Worm (Caenorhabditis elegans) whole organism, young adult: ENCODE measurements around the gene B0416.10.

Experiments used
- B0019.2 ChIP-seq: fragments of 200-800 bp; sonication (Bioruptor generic); conservative IDR thresholded peaks from 2 replicates; pipeline ENCODE4 v1.3.6; 2022; ENCODE audit warnings: missing genetic modification reagents, missing genetic modification characterization, missing compliant biosample characterization
- B0261.1 ChIP-seq: sonication (generic microtip); optimal IDR thresholded peaks from 2 replicates; lab custom pipeline; 2016; ENCODE audit warnings: mild to moderate bottlenecking, missing genetic modification characterization, moderate library complexity, missing compliant biosample characterization
- F10E7.11 ChIP-seq: sonication (generic microtip); optimal IDR thresholded peaks from 2 replicates; lab custom pipeline; 2017; ENCODE audit warnings: mild to moderate bottlenecking, missing genetic modification characterization, moderate library complexity, missing compliant biosample characterization
- F33H1.4 ChIP-seq: fragments of 200-800 bp; sonication (Bioruptor generic); IDR thresholded peaks from 2 replicates; pipeline ENCODE4 v1.3.6; 2022; ENCODE audit warnings: missing genetic modification reagents, missing genetic modification characterization, missing compliant biosample characterization
- F52B5.7 ChIP-seq: sonication (generic microtip); optimal IDR thresholded peaks from 2 replicates; lab custom pipeline; 2016; ENCODE audit warnings: mild to moderate bottlenecking, missing genetic modification characterization, missing compliant biosample characterization
- F57A8.1 ChIP-seq: fragments of 200-800 bp; sonication (Bioruptor generic); optimal IDR thresholded peaks from 2 replicates; lab custom pipeline; 2018; ENCODE audit warnings: mild to moderate bottlenecking, missing genetic modification characterization, moderate library complexity, missing compliant biosample characterization
- K12H6.12 ChIP-seq: fragments of 200-800 bp; sonication (Bioruptor generic); optimal IDR thresholded peaks from 2 replicates; lab custom pipeline; 2018; ENCODE audit warnings: mild to moderate bottlenecking, missing genetic modification characterization, missing compliant biosample characterization
- T07F8.4 ChIP-seq: sonication (generic microtip); optimal IDR thresholded peaks from 2 replicates; lab custom pipeline; 2016; ENCODE audit warnings: mild to moderate bottlenecking, missing genetic modification characterization, moderate library complexity, missing compliant biosample characterization
- Y53F4B.3 ChIP-seq: fragments of 200-800 bp; sonication (Bioruptor generic); IDR thresholded peaks from 2 replicates; pipeline ENCODE4 v1.3.6; 2022; ENCODE audit warnings: missing genetic modification reagents, missing genetic modification characterization, missing compliant biosample characterization
- Y56A3A.18 ChIP-seq: fragments of 200-800 bp; sonication (Bioruptor generic); IDR thresholded peaks from 2 replicates; pipeline ENCODE4 v1.3.6; 2022; ENCODE audit warnings: missing genetic modification reagents, missing genetic modification characterization, missing compliant biosample characterization
- Y67H2A.10 ChIP-seq: fragments of 200-800 bp; sonication (Bioruptor generic); conservative IDR thresholded peaks from 2 replicates; pipeline ENCODE4 v1.3.6; 2022; ENCODE audit warnings: missing genetic modification reagents, missing genetic modification characterization, missing compliant biosample characterization
- Y95B8A.8 ChIP-seq: fragments of 200-800 bp; sonication (Bioruptor generic); IDR thresholded peaks from 2 replicates; pipeline ENCODE4 v1.3.6; 2022; ENCODE audit warnings: missing genetic modification reagents, missing genetic modification characterization, missing compliant biosample characterization
- akir-1 ChIP-seq: fragments of 200-800 bp; sonication (Bioruptor generic); optimal IDR thresholded peaks from 2 replicates; lab custom pipeline; 2018; ENCODE audit warnings: mild to moderate bottlenecking, missing genetic modification characterization, moderate library complexity, missing compliant biosample characterization
- atf-7 ChIP-seq: sonication (generic microtip); optimal IDR thresholded peaks from 2 replicates; lab custom pipeline; 2017; ENCODE audit warnings: mild to moderate bottlenecking, missing genetic modification characterization, missing compliant biosample characterization
- athp-1 ChIP-seq: sonication (generic microtip); optimal IDR thresholded peaks from 2 replicates; lab custom pipeline; 2017; ENCODE audit warnings: mild to moderate bottlenecking, missing genetic modification characterization, missing compliant biosample characterization
- attf-6 ChIP-seq: fragments of 200-800 bp; sonication (Bioruptor generic); IDR thresholded peaks from 2 replicates; pipeline ENCODE4 v1.3.6; 2022; ENCODE audit warnings: missing genetic modification reagents, missing genetic modification characterization, missing compliant biosample characterization
- bed-1 ChIP-seq: fragments of 200-800 bp; sonication (Bioruptor generic); IDR thresholded peaks from 2 replicates; pipeline ENCODE4 v1.3.6; 2022; ENCODE audit warnings: missing genetic modification reagents, missing genetic modification characterization, missing compliant biosample characterization
- ceh-100 ChIP-seq: fragments of 200-800 bp; sonication (Bioruptor generic); IDR thresholded peaks from 2 replicates; pipeline ENCODE4 v1.3.6; 2022; ENCODE audit warnings: missing genetic modification reagents, missing genetic modification characterization, missing compliant biosample characterization
- ceh-58 ChIP-seq: fragments of 200-800 bp; sonication (Bioruptor generic); IDR thresholded peaks from 2 replicates; pipeline ENCODE4 v1.3.6; 2022; ENCODE audit warnings: missing genetic modification characterization, missing compliant biosample characterization
- ceh-79 ChIP-seq: sonication (generic microtip); optimal IDR thresholded peaks from 2 replicates; lab custom pipeline; 2017; ENCODE audit warnings: mild to moderate bottlenecking, missing genetic modification characterization, missing compliant biosample characterization
- die-1 ChIP-seq: sonication (generic microtip); optimal IDR thresholded peaks from 2 replicates; lab custom pipeline; 2016; ENCODE audit warnings: missing genotype, mild to moderate bottlenecking, missing genetic modification characterization, missing compliant biosample characterization
- egl-18 ChIP-seq: fragments of 200-800 bp; sonication (Bioruptor generic); IDR thresholded peaks from 2 replicates; pipeline ENCODE4 v1.3.6; 2022; ENCODE audit warnings: missing genetic modification reagents, missing genetic modification characterization, missing compliant biosample characterization
- fkh-3 ChIP-seq: sonication (generic microtip); optimal IDR thresholded peaks from 2 replicates; lab custom pipeline; 2016; ENCODE audit warnings: mild to moderate bottlenecking, missing genetic modification characterization, missing compliant biosample characterization
- him-1 ChIP-seq: sonication (generic microtip); optimal IDR thresholded peaks from 2 replicates; lab custom pipeline; 2016; ENCODE audit warnings: missing genotype, missing genetic modification reagents, missing genetic modification characterization, missing compliant biosample characterization
- hlh-26 ChIP-seq: fragments of 200-800 bp; sonication (Bioruptor generic); conservative IDR thresholded peaks from 2 replicates; pipeline ENCODE4 v1.3.6; 2022; ENCODE audit warnings: missing genetic modification reagents, missing genetic modification characterization, missing compliant biosample characterization
- let-526 ChIP-seq: fragments of 200-800 bp; sonication (Bioruptor generic); IDR thresholded peaks from 2 replicates; pipeline ENCODE4 v1.3.6; 2022; ENCODE audit warnings: missing genetic modification reagents, missing genetic modification characterization, missing compliant biosample characterization
- lir-1 ChIP-seq: fragments of 200-800 bp; sonication (Bioruptor generic); conservative IDR thresholded peaks from 2 replicates; pipeline ENCODE4 v1.3.6; 2022; ENCODE audit warnings: missing genetic modification reagents, missing genetic modification characterization, missing compliant biosample characterization
- mel-28 ChIP-seq: sonication (generic microtip); optimal IDR thresholded peaks from 2 replicates; lab custom pipeline; 2016; ENCODE audit warnings: borderline replicate concordance, mild to moderate bottlenecking, missing genetic modification characterization, missing compliant biosample characterization
- mxl-1 ChIP-seq: sonication (generic microtip); optimal IDR thresholded peaks from 2 replicates; lab custom pipeline; 2016; ENCODE audit warnings: missing genetic modification characterization, missing compliant biosample characterization
- nhr-80 ChIP-seq: sonication (generic microtip); optimal IDR thresholded peaks from 2 replicates; lab custom pipeline; 2016; ENCODE audit warnings: missing genetic modification characterization, missing compliant biosample characterization
- pbrm-1 ChIP-seq: fragments of 200-800 bp; sonication (Bioruptor generic); IDR thresholded peaks from 2 replicates; pipeline ENCODE4 v1.3.6; 2022; ENCODE audit warnings: missing genetic modification reagents, missing genetic modification characterization, missing compliant biosample characterization
- repo-1 ChIP-seq: sonication (generic microtip); optimal IDR thresholded peaks from 2 replicates; lab custom pipeline; 2017; ENCODE audit warnings: mild to moderate bottlenecking, missing genetic modification characterization, missing compliant biosample characterization
- snpc-1.1 ChIP-seq: sonication (generic microtip); optimal IDR thresholded peaks from 2 replicates; lab custom pipeline; 2017; ENCODE audit warnings: missing genetic modification characterization, mild to moderate bottlenecking, missing compliant biosample characterization, antibody characterized with exemption, moderate library complexity, missing genotype, missing genetic modification reagents; ENCODE audit not compliant: insufficient read depth
- tlf-1 ChIP-seq: fragments of 200-800 bp; sonication (Bioruptor generic); optimal IDR thresholded peaks from 2 replicates; lab custom pipeline; 2018; ENCODE audit warnings: mild to moderate bottlenecking, missing genetic modification characterization, missing compliant biosample characterization
- unc-130 ChIP-seq: sonication (generic microtip); optimal IDR thresholded peaks from 2 replicates; lab custom pipeline; 2016; ENCODE audit warnings: missing genetic modification reagents, missing genetic modification characterization, missing compliant biosample characterization
- zfh-2 ChIP-seq: fragments of 200-800 bp; sonication (Bioruptor generic); conservative IDR thresholded peaks from 2 replicates; pipeline ENCODE4 v1.3.6; 2022; ENCODE audit warnings: missing genetic modification reagents, missing genetic modification characterization, missing compliant biosample characterization
- ztf-25 ChIP-seq: fragments of 200-800 bp; sonication (Bioruptor generic); IDR thresholded peaks from 2 replicates; pipeline ENCODE4 v1.3.6; 2022; ENCODE audit warnings: missing genetic modification reagents, missing genetic modification characterization, missing compliant biosample characterization
- ztf-6 ChIP-seq: fragments of 200-800 bp; sonication (Bioruptor generic); IDR thresholded peaks from 2 replicates; pipeline ENCODE4 v1.3.6; 2022; ENCODE audit warnings: missing genetic modification reagents, missing genetic modification characterization, missing compliant biosample characterization

The B0416.10 gene

ce11 chrX:9274574-9274973 is at the start of gene B0416.10:
TSS of gene B0416.10 (minus strand) at chrX:9274674.
- no peak for TF ChIP-seq bed-1 (GFP tag; lab: Robert Waterston, UW)
- no peak for TF ChIP-seq Y67H2A.10 (GFP tag; lab: Robert Waterston, UW)
- no peak for TF ChIP-seq ceh-58 (GFP tag; lab: Robert Waterston, UW)
- no peak for TF ChIP-seq ceh-79
- no peak for TF ChIP-seq tlf-1 (GFP tag; lab: Kevin White, UChicago)
- TF ChIP-seq fkh-3: no peak
- no peak for TF ChIP-seq zfh-2 (GFP tag; lab: Robert Waterston, UW)
- TF ChIP-seq hlh-26 (GFP tag; lab: Robert Waterston, UW): no peak
- no peak for TF ChIP-seq mxl-1 (tag; lab: Kevin White, UChicago)

ce11 chrX:9319080-9319479 is 44.6 kb upstream of the B0416.10 start, which contains the start of gene npr-7:
TSS of gene npr-7 (minus strand) at chrX:9319180.
- TF ChIP-seq fkh-3 (no peak), T07F8.4 (tag; lab: Kevin White, UChicago) (no peak), Y53F4B.3 (GFP tag; lab: Robert Waterston, UW) (no peak), him-1 (tag; lab: Kevin White, UChicago) (no peak), die-1 (tag; lab: Kevin White, UChicago) (no peak), lir-1 (no peak), ztf-25 (GFP tag; lab: Robert Waterston, UW) (no peak), K12H6.12 (no peak), unc-130 (no peak), nhr-80 (no peak), ztf-6 (GFP tag; lab: Robert Waterston, UW) (no peak), attf-6 (no peak), let-526 (GFP tag; lab: Robert Waterston, UW) (no peak), Y56A3A.18 (GFP tag; lab: Robert Waterston, UW) (no peak), Y95B8A.8 (no peak), pbrm-1 (GFP tag; lab: Robert Waterston, UW) (no peak), F10E7.11 (tag; lab: Kevin White, UChicago) (no peak), snpc-1.1 (tag; lab: Kevin White, UChicago) (no peak), egl-18 (no peak)

ce11 chrX:9314397-9314796 is 39.9 kb upstream of the B0416.10 start, which contains the start of gene ttr-38:
TSS of gene ttr-38 (minus strand) at chrX:9314497.
- TF ChIP-seq mel-28 (no peak), atf-7 (tag; lab: Kevin White, UChicago) (no peak), akir-1 (GFP tag; lab: Kevin White, UChicago) (no peak), B0019.2 (no peak), ceh-100 (GFP tag; lab: Robert Waterston, UW) (no peak), F33H1.4 (GFP tag; lab: Robert Waterston, UW) (no peak), B0261.1 (tag; lab: Kevin White, UChicago) (no peak), repo-1 (tag; lab: Kevin White, UChicago) (no peak), F57A8.1 (GFP tag; lab: Kevin White, UChicago) (no peak), athp-1 (tag; lab: Kevin White, UChicago) (no peak), T07F8.4 (tag; lab: Kevin White, UChicago) (no peak), nhr-80 (no peak), F52B5.7 (no peak)
